Fruit fly (Drosophila melanogaster) whole organism, embryonic: ENCODE data around the gene CG17221.

Experiments used
- Adf1 ChIP-seq: fragments of 200-800 bp; sonication (Bioruptor generic); IDR thresholded peaks from 2 replicates; pipeline ENCODE4 v1.3.6; 2022; ENCODE audit warnings: missing biosample characterization, missing genetic modification characterization
- Blimp-1 ChIP-seq: fragments of 200-800 bp; sonication (Bioruptor generic); optimal IDR thresholded peaks from 3 replicates; lab custom pipeline; 2018; ENCODE audit warnings: missing biosample characterization, missing genetic modification characterization, mild to moderate bottlenecking, moderate library complexity, missing genetic modification reagents
- CG10209 ChIP-seq: fragments of 200-800 bp; sonication (Bioruptor generic); optimal IDR thresholded peaks from 3 replicates; lab custom pipeline; 2017; ENCODE audit warnings: missing biosample characterization, mild to moderate bottlenecking, missing genetic modification characterization, missing genetic modification reagents
- CG10267 ChIP-seq: fragments of 200-800 bp; sonication (Bioruptor generic); optimal IDR thresholded peaks from 2 replicates; lab custom pipeline; 2018; ENCODE audit warnings: missing biosample characterization, mild to moderate bottlenecking, missing genetic modification characterization, moderate library complexity
- CG10366 ChIP-seq: fragments of 200-800 bp; sonication (Bioruptor generic); IDR thresholded peaks from 2 replicates; pipeline ENCODE4 v1.3.6; 2022; ENCODE audit warnings: missing biosample characterization, missing genetic modification characterization
- CG10959 ChIP-seq: fragments of 200-800 bp; sonication (Bioruptor generic); IDR thresholded peaks from 2 replicates; pipeline ENCODE4 v1.3.6; 2022; ENCODE audit warnings: missing biosample characterization, missing genetic modification characterization
- CG12391 ChIP-seq: fragments of 200-800 bp; sonication (Bioruptor generic); optimal IDR thresholded peaks from 3 replicates; lab custom pipeline; 2018; ENCODE audit warnings: missing biosample characterization, mild to moderate bottlenecking, missing genetic modification characterization, moderate library complexity
- CG15269 ChIP-seq: fragments of 200-800 bp; sonication (Bioruptor generic); optimal IDR thresholded peaks from 2 replicates; lab custom pipeline; 2018; ENCODE audit warnings: missing biosample characterization, mild to moderate bottlenecking, missing genetic modification characterization, moderate library complexity
- CG1529 ChIP-seq: fragments of 200-800 bp; sonication (Bioruptor generic); optimal IDR thresholded peaks from 3 replicates; lab custom pipeline; 2018; ENCODE audit warnings: missing biosample characterization, missing genetic modification characterization
- CG1647 ChIP-seq: fragments of 200-800 bp; sonication (Bioruptor generic); optimal IDR thresholded peaks from 3 replicates; lab custom pipeline; 2016; ENCODE audit warnings: missing biosample characterization, missing genetic modification characterization
- CG17328 ChIP-seq: fragments of 200-800 bp; sonication (Bioruptor generic); IDR thresholded peaks from 2 replicates; pipeline ENCODE4 v1.3.6; 2022; ENCODE audit warnings: missing biosample characterization, missing genetic modification characterization
- CG17361 ChIP-seq: fragments of 200-800 bp; sonication (Bioruptor generic); IDR thresholded peaks from 3 replicates; pipeline ENCODE4 v1.3.6; 2022; ENCODE audit warnings: missing biosample characterization, missing genetic modification characterization
- CG17912 ChIP-seq: fragments of 200-800 bp; sonication (Bioruptor generic); optimal IDR thresholded peaks from 2 replicates; lab custom pipeline; 2018; ENCODE audit warnings: missing biosample characterization, mild to moderate bottlenecking, missing genetic modification characterization
- CG18262 ChIP-seq: fragments of 200-800 bp; optimal IDR thresholded peaks from 3 replicates; lab custom pipeline; 2019; ENCODE audit warnings: missing biosample characterization, mild to moderate bottlenecking, missing genetic modification characterization, moderate library complexity
- CG30431 ChIP-seq: fragments of 200-800 bp; sonication (Bioruptor generic); optimal IDR thresholded peaks from 2 replicates; lab custom pipeline; 2017; ENCODE audit warnings: missing biosample characterization, missing genetic modification characterization
- CG31441 ChIP-seq: fragments of 200-800 bp; sonication (Bioruptor generic); IDR thresholded peaks from 2 replicates; pipeline ENCODE4 v1.3.6; 2022; ENCODE audit warnings: missing biosample characterization, missing genetic modification characterization
- CG4404 ChIP-seq: fragments of 200-800 bp; sonication (Bioruptor generic); IDR thresholded peaks from 2 replicates; pipeline ENCODE4 v1.3.6; 2022; ENCODE audit warnings: missing biosample characterization, missing genetic modification characterization
- CG4707 ChIP-seq: fragments of 200-800 bp; sonication (Bioruptor generic); optimal IDR thresholded peaks from 2 replicates; lab custom pipeline; 2018; ENCODE audit warnings: missing biosample characterization, mild to moderate bottlenecking, missing genetic modification characterization, moderate library complexity
- CG5245 ChIP-seq: fragments of 200-800 bp; sonication (Bioruptor generic); optimal IDR thresholded peaks from 3 replicates; lab custom pipeline; 2016; ENCODE audit warnings: missing biosample characterization, missing genetic modification characterization
- CG8281 ChIP-seq: fragments of 200-800 bp; sonication (Bioruptor generic); optimal IDR thresholded peaks from 2 replicates; lab custom pipeline; 2018; ENCODE audit warnings: missing biosample characterization, mild to moderate bottlenecking, missing genetic modification characterization, moderate library complexity
- CG8924 ChIP-seq: fragments of 200-800 bp; optimal IDR thresholded peaks from 3 replicates; lab custom pipeline; 2019; ENCODE audit warnings: missing biosample characterization, mild to moderate bottlenecking, missing genetic modification characterization, moderate library complexity
- CoRest ChIP-seq: fragments of 200-800 bp; sonication (Bioruptor generic); optimal IDR thresholded peaks from 3 replicates; lab custom pipeline; 2018; ENCODE audit warnings: missing biosample characterization, mild to moderate bottlenecking, missing genetic modification characterization, moderate library complexity
- D ChIP-seq, 2 experiments: fragments of 200-800 bp in 1 of 2; fragments of >200 bp in 1 of 2; sonication (Bioruptor generic) in 1 of 2; optimal IDR thresholded peaks; 2 replicates in 1 of 2; 3 replicates in 1 of 2; lab custom pipeline; 2017; ENCODE audit warnings: mild to moderate bottlenecking in 1 of 2, missing biosample characterization in 1 of 2, missing genetic modification characterization in 1 of 2, missing genetic modification reagents in 1 of 2
- Dll ChIP-seq: fragments of 200-800 bp; sonication (Bioruptor generic); IDR thresholded peaks from 4 replicates; pipeline ENCODE4 v1.3.6; 2022; ENCODE audit warnings: missing biosample characterization, missing genetic modification characterization; ENCODE audit not compliant: partially characterized antibody
- Dp ChIP-seq: fragments of 200-800 bp; sonication (Bioruptor generic); optimal IDR thresholded peaks from 2 replicates; lab custom pipeline; 2018; ENCODE audit warnings: missing biosample characterization, mild to moderate bottlenecking, missing genetic modification characterization, moderate library complexity
- Ets65A ChIP-seq: fragments of 200-800 bp; sonication (Bioruptor generic); peaks from one replicate; lab custom pipeline; 2016; ENCODE audit warnings: missing biosample characterization, missing genetic modification characterization
- Fer1 ChIP-seq: fragments of 200-800 bp; sonication (Bioruptor generic); optimal IDR thresholded peaks from 2 replicates; lab custom pipeline; 2017; ENCODE audit warnings: missing biosample characterization, mild to moderate bottlenecking, missing genetic modification characterization
- GATAe ChIP-seq: fragments of 200-800 bp; sonication (Bioruptor generic); conservative IDR thresholded peaks from 2 replicates; pipeline ENCODE4 v1.3.6; 2022; ENCODE audit warnings: missing biosample characterization, missing genetic modification characterization
- Hr3 ChIP-seq: fragments of 200-800 bp; sonication (Bioruptor generic); optimal IDR thresholded peaks from 3 replicates; lab custom pipeline; 2016; ENCODE audit warnings: missing biosample characterization, missing genetic modification characterization
- Hr39 ChIP-seq: fragments of >200 bp; optimal IDR thresholded peaks from 2 replicates; lab custom pipeline; 2017
- Oli ChIP-seq: fragments of 200-800 bp; sonication (Bioruptor generic); optimal IDR thresholded peaks from 2 replicates; lab custom pipeline; 2018; ENCODE audit warnings: missing biosample characterization, mild to moderate bottlenecking, missing genetic modification characterization, moderate library complexity
- Sox102F ChIP-seq: fragments of 200-800 bp; sonication (Bioruptor generic); optimal IDR thresholded peaks from 2 replicates; lab custom pipeline; 2018; ENCODE audit warnings: missing biosample characterization, mild to moderate bottlenecking, missing genetic modification characterization, moderate library complexity
- Xrp1 ChIP-seq: fragments of 200-800 bp; sonication (Bioruptor generic); IDR thresholded peaks from 2 replicates; pipeline ENCODE4 v1.3.6; 2022; ENCODE audit warnings: missing biosample characterization, missing genetic modification characterization
- ara ChIP-seq: fragments of 200-800 bp; sonication (Bioruptor generic); IDR thresholded peaks from 2 replicates; pipeline ENCODE4 v1.3.6; 2022; ENCODE audit warnings: missing biosample characterization, missing genetic modification characterization
- chif ChIP-seq, 2 experiments: fragments of 200-800 bp; sonication (Bioruptor generic); optimal IDR thresholded peaks; 3 replicates each; lab custom pipeline; 2016; ENCODE audit warnings: missing biosample characterization in 2 of 2, missing genetic modification characterization in 2 of 2
- danr ChIP-seq: fragments of 200-800 bp; sonication (Bioruptor generic); IDR thresholded peaks from 2 replicates; pipeline ENCODE4 v1.3.6; 2022; ENCODE audit warnings: missing biosample characterization, missing genetic modification characterization
- fd96Cb ChIP-seq: fragments of 200-800 bp; sonication (Bioruptor generic); optimal IDR thresholded peaks from 2 replicates; lab custom pipeline; 2018; ENCODE audit warnings: missing biosample characterization, mild to moderate bottlenecking, missing genetic modification characterization, moderate library complexity
- gem ChIP-seq: fragments of 200-800 bp; sonication (Bioruptor generic); optimal IDR thresholded peaks from 2 replicates; lab custom pipeline; 2019; ENCODE audit warnings: missing biosample characterization, mild to moderate bottlenecking, missing genetic modification characterization, moderate library complexity
- ind ChIP-seq: fragments of 200-800 bp; sonication (Bioruptor generic); optimal IDR thresholded peaks from 3 replicates; lab custom pipeline; 2016; ENCODE audit warnings: missing biosample characterization, missing genetic modification characterization
- jigr1 ChIP-seq: fragments of 200-800 bp; sonication (Bioruptor generic); IDR thresholded peaks from 3 replicates; pipeline ENCODE4 v1.3.6; 2022; ENCODE audit warnings: missing biosample characterization, missing genetic modification characterization
- lilli ChIP-seq: fragments of 200-800 bp; sonication (Bioruptor generic); optimal IDR thresholded peaks from 3 replicates; lab custom pipeline; 2016; ENCODE audit warnings: missing biosample characterization, missing genetic modification characterization
- lmd ChIP-seq: fragments of 200-800 bp; sonication (Bioruptor generic); IDR thresholded peaks from 2 replicates; pipeline ENCODE4 v1.3.6; 2022; ENCODE audit warnings: missing biosample characterization, missing genetic modification characterization
- lola ChIP-seq, 3 experiments: fragments of >200 bp in 2 of 3; fragments of 200-800 bp in 1 of 3; sonication (Bioruptor generic) in 1 of 3; optimal IDR thresholded peaks; 2 replicates each; lab custom pipeline; 2017 to 2019; ENCODE audit warnings: missing biosample characterization in 3 of 3, missing genetic modification characterization in 3 of 3, mild to moderate bottlenecking in 1 of 3, moderate library complexity in 1 of 3
- nmo ChIP-seq: fragments of 200-800 bp; sonication (Bioruptor generic); optimal IDR thresholded peaks from 2 replicates; lab custom pipeline; 2018; ENCODE audit warnings: missing biosample characterization, mild to moderate bottlenecking, missing genetic modification characterization, moderate library complexity
- onecut ChIP-seq: fragments of 200-800 bp; sonication (Bioruptor generic); IDR thresholded peaks from 2 replicates; pipeline ENCODE4 v1.3.6; 2022; ENCODE audit warnings: missing biosample characterization, missing genetic modification characterization
- prd ChIP-seq, 3 experiments: fragments of >200 bp in 2 of 3; fragments of 200-800 bp in 1 of 3; sonication (Bioruptor generic) in 1 of 3; optimal IDR thresholded peaks in 2 of 3; IDR thresholded peaks in 1 of 3; 2 replicates in 2 of 3; 3 replicates in 1 of 3; pipeline versions ENCODE4 v1.3.6 to Lab custom; 2017 to 2022; ENCODE audit warnings: missing biosample characterization in 1 of 3, missing genetic modification characterization in 1 of 3
- row ChIP-seq: fragments of 200-800 bp; sonication (Bioruptor generic); IDR thresholded peaks from 3 replicates; pipeline ENCODE4 v1.3.6; 2022; ENCODE audit warnings: missing biosample characterization, missing genetic modification characterization
- sima ChIP-seq: fragments of 200-800 bp; sonication (Bioruptor generic); optimal IDR thresholded peaks from 2 replicates; lab custom pipeline; 2016; ENCODE audit warnings: missing biosample characterization, missing genetic modification characterization
- ssp ChIP-seq: fragments of 200-800 bp; sonication (Bioruptor generic); IDR thresholded peaks from 2 replicates; pipeline ENCODE4 v1.3.6; 2022; ENCODE audit warnings: missing biosample characterization, missing genetic modification characterization
- stc ChIP-seq: fragments of 200-800 bp; sonication (Bioruptor generic); IDR thresholded peaks from 2 replicates; pipeline ENCODE4 v1.3.6; 2022; ENCODE audit warnings: missing biosample characterization, missing genetic modification characterization

Gene CG17221

DNA sequence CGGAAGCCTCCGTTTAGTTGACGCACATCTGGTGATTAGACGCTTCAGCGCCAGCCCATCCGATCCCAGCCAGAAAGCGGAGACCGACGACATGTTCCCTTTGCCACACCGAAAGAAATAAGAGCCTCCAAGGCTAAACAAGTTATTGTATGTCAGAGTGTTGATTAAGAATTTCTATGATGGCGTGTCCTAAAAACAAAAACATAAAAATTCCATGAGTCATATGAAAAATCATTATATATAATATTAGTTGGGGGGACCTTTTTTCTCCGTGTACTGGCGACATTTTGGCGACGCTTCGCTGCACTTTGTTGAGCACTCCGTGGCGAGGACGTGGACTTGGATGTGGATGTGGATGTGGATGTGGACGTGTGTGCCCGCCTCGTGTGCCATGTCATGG is 27.0 kb upstream of the CG17221 start:
- no peak for TF ChIP-seq CG4707 (GFP tag; lab: Kevin White, UChicago)
- TF ChIP-seq nmo (GFP tag; lab: Kevin White, UChicago) = peak; percentile 33
- no peak for TF ChIP-seq sima (GFP tag; lab: Kevin White, UChicago)
- peak; percentile 6 for TF ChIP-seq CG1529
- TF ChIP-seq ssp (GFP tag; lab: Robert Waterston, UW) = no peak
- TF ChIP-seq CG10267 (tag; lab: Kevin White, UChicago) = peak; percentile 13
- TF ChIP-seq CG15269 (tag; lab: Kevin White, UChicago) = no peak
- no peak for TF ChIP-seq GATAe
- peak; percentile 7 for TF ChIP-seq CG1647 (GFP tag; lab: Kevin White, UChicago)
- TF ChIP-seq Adf1 = no peak
- no peak for TF ChIP-seq CG8924 (tag; lab: Kevin White, UChicago)
- peak; percentile 33; the same call in 1 of the 2 replicates for TF ChIP-seq stc (GFP tag; lab: Robert Waterston, UW)
- TF ChIP-seq ind (GFP tag; lab: Kevin White, UChicago) = peak; percentile 29
- peak; percentile 41 for TF ChIP-seq Ets65A (GFP tag; lab: Kevin White, UChicago)
- TF ChIP-seq D (optimal IDR thresholded peaks at IDR 0.05; lab: Kevin White, UChicago) = no peak
- TF ChIP-seq D (GFP tag; optimal IDR thresholded peaks at IDR 0.05; lab: Kevin White, UChicago) = peak; percentile 9
- TF ChIP-seq Oli (tag; lab: Kevin White, UChicago) = peak; percentile 43
- TF ChIP-seq onecut (GFP tag; lab: Robert Waterston, UW) = no peak
- TF ChIP-seq row (GFP tag; lab: Robert Waterston, UW) = peak; percentile 51; the same call in 2 of the 3 replicates
- TF ChIP-seq CG31441 = peak; percentile 45
- 0 out of 2 replicates have a peak, but pooled peaks have one; percentile 37 for TF ChIP-seq CG4404 (GFP tag; lab: Robert Waterston, UW)
- TF ChIP-seq Dll (GFP tag; lab: Robert Waterston, UW) = no peak
- TF ChIP-seq CG30431 = peak; percentile 18
- peak; percentile 32 for TF ChIP-seq fd96Cb (tag; lab: Kevin White, UChicago)
- TF ChIP-seq Hr39 (lab: Kevin White, UChicago) = no peak
- peak; percentile 64 for TF ChIP-seq Sox102F (GFP tag; lab: Kevin White, UChicago)
- TF ChIP-seq Hr3 = peak; percentile 12
- peak; percentile 37 for TF ChIP-seq CG5245 (GFP tag; lab: Kevin White, UChicago)
- peak; percentile 58; the same call in 1 of the 2 replicates for TF ChIP-seq Xrp1 (GFP tag; lab: Robert Waterston, UW)
- TF ChIP-seq CG18262 (tag; lab: Kevin White, UChicago) = peak; percentile 42
- peak; percentile 22 for TF ChIP-seq CG10209 (GFP tag; lab: Kevin White, UChicago)
- TF ChIP-seq CG17361 (GFP tag; lab: Robert Waterston, UW) = 0 out of 3 replicates have a peak, but pooled peaks have one; percentile 36
- TF ChIP-seq lilli = peak; percentile 9
- TF ChIP-seq Dp (GFP tag; lab: Kevin White, UChicago) = no peak
- 0 out of 2 replicates have a peak, but pooled peaks have one; percentile 7 for TF ChIP-seq CG10959 (GFP tag; lab: Robert Waterston, UW)
- peak; percentile 18 for TF ChIP-seq CG12391 (tag; lab: Kevin White, UChicago)
- peak; percentile 7 for TF ChIP-seq CoRest
- no peak for TF ChIP-seq Fer1 (GFP tag; lab: Kevin White, UChicago)
- TF ChIP-seq CG10366 (GFP tag; lab: Robert Waterston, UW) = peak; percentile 14; the same call in 1 of the 2 replicates
- no peak for TF ChIP-seq gem (tag; lab: Kevin White, UChicago)
- peak; percentile 44; the same call in 1 of the 2 replicates for TF ChIP-seq lmd (GFP tag; lab: Robert Waterston, UW)
- no peak for TF ChIP-seq CG8281
- no peak for TF ChIP-seq jigr1 (GFP tag; lab: Robert Waterston, UW)
- no peak for TF ChIP-seq chif (GFP tag; optimal IDR thresholded peaks at IDR 0.05; lab: Kevin White, UChicago)
- no peak for TF ChIP-seq prd (optimal IDR thresholded peaks at IDR 0.05; lab: Kevin White, UChicago)
- TF ChIP-seq prd (GFP tag; IDR thresholded peaks at IDR 0.05; lab: Robert Waterston, UW) = peak; percentile 55; the same call in 1 of the 3 replicates
- no peak for TF ChIP-seq CG17912
- TF ChIP-seq danr (GFP tag; lab: Robert Waterston, UW) = no peak
- TF ChIP-seq ara (GFP tag; lab: Robert Waterston, UW) = peak; percentile 48
- TF ChIP-seq lola (GFP tag; optimal IDR thresholded peaks at IDR 0.05; lab: Kevin White, UChicago) = peak in 1 of 3 experiments; percentile 42
- TF ChIP-seq CG17328 = peak; percentile 45; the same call in 1 of the 2 replicates
- peak; percentile 37 for TF ChIP-seq Blimp-1 (GFP tag; lab: Kevin White, UChicago)
